Worm (Caenorhabditis elegans): ENCODE results near the gene msp-3.
A peak's percentile ranks its signal among the peaks of the same experiment; 100 is the strongest.

Gene msp-3

ce11 chrII:4771282-4771681 lies 14.8 kb downstream of the msp-3 start, which contains the start of gene F26G1.5:
TSS of gene F26G1.5 (minus strand) at chrII:4771382.
- TF ChIP-seq mbf-1 (tag; optimal IDR thresholded peaks at IDR 0.05), result no peak
- no peak for TF ChIP-seq nhr-129 (tag; optimal IDR thresholded peaks at IDR 0.05)
- no peak for TF ChIP-seq mdl-1 (tag; optimal IDR thresholded peaks at IDR 0.05)
- TF ChIP-seq nhr-10 (tag; optimal IDR thresholded peaks at IDR 0.05), result no peak
- TF ChIP-seq crh-2 (tag; optimal IDR thresholded peaks at IDR 0.05), result no peak
- no peak for TF ChIP-seq snpc-4 (tag; optimal IDR thresholded peaks at IDR 0.05)
- TF ChIP-seq sma-3 (GFP tag; optimal IDR thresholded peaks at IDR 0.05), result no peak
- TF ChIP-seq fos-1 (tag; optimal IDR thresholded peaks at IDR 0.05), result no peak
- no peak for TF ChIP-seq unc-39 (tag; optimal IDR thresholded peaks at IDR 0.05)
- TF ChIP-seq egl-27 (tag; optimal IDR thresholded peaks at IDR 0.05), result no peak
- TF ChIP-seq lsy-2 (tag; optimal IDR thresholded peaks at IDR 0.05), result no peak
- no peak for TF ChIP-seq ztf-1 (GFP tag; conservative IDR thresholded peaks at IDR 0.05)
- no peak for TF ChIP-seq alr-1 (tag; optimal IDR thresholded peaks at IDR 0.05)

ce11 chrII:4769886-4770285 lies 16.2 kb downstream of the msp-3 start:
- TF ChIP-seq unc-39 (tag; optimal IDR thresholded peaks at IDR 0.05), result no peak
- TF ChIP-seq sem-4 (tag; optimal IDR thresholded peaks at IDR 0.05), result no peak
- TF ChIP-seq ZK546.5 (tag; optimal IDR thresholded peaks at IDR 0.05), result no peak
- peak; percentile 42 for TF ChIP-seq sma-9 (GFP tag; optimal IDR thresholded peaks at IDR 0.05)
- TF ChIP-seq sma-9 (tag; optimal IDR thresholded peaks at IDR 0.05), result no peak
- TF ChIP-seq F13H6.1 (tag; optimal IDR thresholded peaks at IDR 0.05), result peak; percentile 46
- TF ChIP-seq nhr-23 (tag; optimal IDR thresholded peaks at IDR 0.05), result no peak
- TF ChIP-seq crh-2 (tag; optimal IDR thresholded peaks at IDR 0.05), result peak; percentile 45
- no peak for TF ChIP-seq nhr-12 (tag; optimal IDR thresholded peaks at IDR 0.05)
- no peak for TF ChIP-seq egl-27 (tag; optimal IDR thresholded peaks at IDR 0.05)
- peak; percentile 33 for TF ChIP-seq gmeb-1 (tag; optimal IDR thresholded peaks at IDR 0.05)
- no peak for TF ChIP-seq mdl-1 (tag; optimal IDR thresholded peaks at IDR 0.05)
- peak; percentile 91 for TF ChIP-seq fos-1 (tag; optimal IDR thresholded peaks at IDR 0.05)
- no peak for TF ChIP-seq ama-1 (optimal IDR thresholded peaks at IDR 0.05)

DNA sequence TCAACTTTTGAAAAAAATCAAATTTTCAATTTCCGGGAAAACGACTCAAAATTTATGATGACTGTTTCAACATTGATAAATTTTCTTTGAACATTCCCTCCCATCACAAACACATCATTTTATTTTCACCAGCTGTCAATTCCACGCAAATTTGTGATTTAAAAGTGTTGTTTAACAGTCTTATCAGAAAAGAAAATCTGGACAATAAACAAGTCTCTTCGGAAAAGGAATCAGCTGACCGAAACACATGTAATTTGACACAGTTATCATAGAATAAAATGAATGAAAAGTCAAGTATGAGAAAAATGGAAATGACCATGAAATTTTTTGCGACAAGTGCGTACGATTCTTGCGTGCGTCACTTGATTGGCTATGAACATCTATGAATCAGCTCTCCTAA lies 17.0 kb downstream of the msp-3 start:
- TF ChIP-seq fos-1 (tag; optimal IDR thresholded peaks at IDR 0.05) (peak; percentile 5), sma-3 (GFP tag; optimal IDR thresholded peaks at IDR 0.05) (peak; percentile 45), nhr-25 (tag; optimal IDR thresholded peaks at IDR 0.05) (peak; percentile 53), sma-9 (GFP tag; optimal IDR thresholded peaks at IDR 0.05) (peak; percentile 2), sma-9 (tag; optimal IDR thresholded peaks at IDR 0.05) (no peak), unc-55 (GFP tag; optimal IDR thresholded peaks at IDR 0.05) (no peak)

DNA sequence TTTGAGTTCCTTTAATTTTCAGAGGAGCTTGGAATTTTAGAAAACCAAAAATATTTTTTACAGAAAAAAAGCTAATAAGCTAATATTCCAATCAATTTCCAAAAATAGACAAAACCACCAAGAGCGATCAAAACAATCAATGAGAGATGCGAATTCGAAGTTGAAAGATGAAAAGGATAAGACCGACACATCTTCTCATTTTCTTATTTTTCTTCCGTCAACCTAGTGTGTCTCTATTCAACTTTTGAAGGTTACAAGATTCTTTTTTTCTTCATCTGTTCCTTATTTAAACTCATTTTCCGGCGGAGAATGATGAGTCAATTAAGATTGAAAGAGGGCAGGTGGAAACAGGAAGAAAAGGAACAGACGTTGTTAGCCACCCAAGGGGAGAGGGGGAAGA lies 18.5 kb downstream of the msp-3 start:
- TF ChIP-seq sma-9 (GFP tag; optimal IDR thresholded peaks at IDR 0.05) (peak; percentile 26), sma-9 (tag; optimal IDR thresholded peaks at IDR 0.05) (no peak), ceh-16 (tag; optimal IDR thresholded peaks at IDR 0.05) (peak; percentile 71), snpc-4 (tag; optimal IDR thresholded peaks at IDR 0.05) (no peak), nhr-25 (tag; optimal IDR thresholded peaks at IDR 0.05) (peak; percentile 33)

DNA sequence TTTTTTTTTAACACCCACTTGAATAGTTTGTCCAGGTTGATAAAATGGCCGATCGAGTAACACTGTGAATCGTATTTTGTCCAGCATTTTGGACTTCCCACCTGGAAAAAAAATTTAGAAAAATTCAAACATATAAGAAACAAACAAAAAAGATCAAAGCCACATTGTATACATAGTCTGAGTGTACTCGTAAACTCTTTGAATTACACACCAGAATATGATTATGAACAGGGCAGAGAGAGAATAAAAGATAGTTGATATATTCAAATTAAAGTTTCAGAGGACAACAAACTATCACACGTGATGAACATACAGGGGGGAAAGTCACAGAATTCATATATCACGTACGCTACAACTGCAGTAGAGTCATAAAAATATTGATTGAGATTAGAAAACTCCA lies 19.8 kb downstream of the msp-3 start, which contains the start of gene ttm-2:
Gene ttm-2 (minus strand): TSS at position 101 of the 400 bp plus-strand sequence.
- no peak for TF ChIP-seq lin-11 (tag; optimal IDR thresholded peaks at IDR 0.05)
- no peak for TF ChIP-seq skn-1 (tag; optimal IDR thresholded peaks at IDR 0.05)
- no peak for TF ChIP-seq ceh-16 (tag; optimal IDR thresholded peaks at IDR 0.05)
- TF ChIP-seq peb-1 (tag; optimal IDR thresholded peaks at IDR 0.05), result no peak
- TF ChIP-seq alr-1 (tag; optimal IDR thresholded peaks at IDR 0.05), result no peak
- no peak for TF ChIP-seq snpc-4 (tag; optimal IDR thresholded peaks at IDR 0.05)
- no peak for TF ChIP-seq blmp-1 (tag; optimal IDR thresholded peaks at IDR 0.05; ENCODE audit: insufficient read depth)
- TF ChIP-seq nhr-10 (tag; optimal IDR thresholded peaks at IDR 0.05), result no peak
- no peak for TF ChIP-seq ztf-4 (tag; optimal IDR thresholded peaks at IDR 0.05)
- TF ChIP-seq crh-2 (tag; optimal IDR thresholded peaks at IDR 0.05), result no peak
- no peak for TF ChIP-seq sma-3 (GFP tag; optimal IDR thresholded peaks at IDR 0.05)
- no peak for TF ChIP-seq mdl-1 (tag; optimal IDR thresholded peaks at IDR 0.05)
- no peak for TF ChIP-seq ZK546.5 (tag; optimal IDR thresholded peaks at IDR 0.05)
- no peak for TF ChIP-seq nhr-11 (tag; optimal IDR thresholded peaks at IDR 0.05)
- TF ChIP-seq nhr-25 (tag; optimal IDR thresholded peaks at IDR 0.05), result no peak
- TF ChIP-seq unc-62 (GFP tag; optimal IDR thresholded peaks at IDR 0.05), result no peak
